Worm (Caenorhabditis elegans) whole organism, L4/young adult: ENCODE results near the gene lin-39.

Experiments used
- W03F9.2 ChIP-seq: fragments of 150-350 bp; optimal IDR thresholded peaks from 2 replicates; lab custom pipeline; 2014; ENCODE audit warnings: missing biosample characterization, missing genetic modification characterization
- him-1 ChIP-seq: sonication (generic microtip); optimal IDR thresholded peaks from 2 replicates; lab custom pipeline; 2016; ENCODE audit warnings: missing genotype, missing genetic modification reagents, missing genetic modification characterization, missing compliant biosample characterization

- TF ChIP-seq him-1 (tag; lab: Kevin White, UChicago) (no peak), W03F9.2 (tag; lab: Kevin White, UChicago) (no peak)
Measured at ce11 chrIII:7524830-7525344, 11.5 kb downstream of the lin-39 start.
